Worm (Caenorhabditis elegans) whole organism, late embryonic: ENCODE measurements around the gene sfxn-1.1.

Experiments used
- C08G9.2 ChIP-seq: sonication (generic microtip); optimal IDR thresholded peaks from 2 replicates; lab custom pipeline; 2016; ENCODE audit warnings: mild to moderate bottlenecking, missing genetic modification characterization, moderate library complexity, missing compliant biosample characterization
- C38D4.7 ChIP-seq: fragments of 200-800 bp; sonication (Bioruptor generic); optimal IDR thresholded peaks from 2 replicates; lab custom pipeline; 2018; ENCODE audit warnings: mild to moderate bottlenecking, missing genetic modification characterization, moderate library complexity, missing compliant biosample characterization
- F13H6.1 ChIP-seq: sonication (generic microtip); optimal IDR thresholded peaks from 2 replicates; lab custom pipeline; 2016; ENCODE audit warnings: missing genetic modification characterization, missing compliant biosample characterization
- K02D7.2 ChIP-seq: sonication (generic microtip); optimal IDR thresholded peaks from 2 replicates; lab custom pipeline; 2017; ENCODE audit warnings: mild to moderate bottlenecking, missing genetic modification characterization, missing compliant biosample characterization
- T23F11.4 ChIP-seq: fragments of 200-800 bp; sonication (Bioruptor generic); optimal IDR thresholded peaks from 2 replicates; lab custom pipeline; 2018; ENCODE audit warnings: mild to moderate bottlenecking, missing genetic modification characterization, missing compliant biosample characterization
- ahr-1 ChIP-seq: sonication (generic microtip); optimal IDR thresholded peaks from 2 replicates; lab custom pipeline; 2016; ENCODE audit warnings: missing genetic modification characterization, missing compliant biosample characterization
- ama-1 ChIP-seq: fragments of 150-350 bp; optimal IDR thresholded peaks from 2 replicates; lab custom pipeline; 2014
- ceh-14 ChIP-seq: sonication (generic microtip); optimal IDR thresholded peaks from 2 replicates; lab custom pipeline; 2016; ENCODE audit warnings: missing genotype, missing genetic modification characterization, missing compliant biosample characterization
- ceh-18 ChIP-seq: sonication (generic microtip); optimal IDR thresholded peaks from 2 replicates; lab custom pipeline; 2016; ENCODE audit warnings: missing genetic modification characterization, missing compliant biosample characterization
- ceh-2 ChIP-seq: sonication (generic microtip); optimal IDR thresholded peaks from 2 replicates; lab custom pipeline; 2016; ENCODE audit warnings: missing genotype, missing genetic modification characterization, missing compliant biosample characterization
- ceh-22 ChIP-seq: sonication (generic microtip); optimal IDR thresholded peaks from 2 replicates; lab custom pipeline; 2017; ENCODE audit warnings: missing biosample characterization, missing genetic modification characterization
- ceh-30 ChIP-seq: fragments of 150-350 bp; optimal IDR thresholded peaks from 2 replicates; lab custom pipeline; 2014; ENCODE audit warnings: missing biosample characterization, missing genetic modification characterization
- ceh-34 ChIP-seq: sonication (generic microtip); optimal IDR thresholded peaks from 2 replicates; lab custom pipeline; 2016; ENCODE audit warnings: mild to moderate bottlenecking, missing genetic modification characterization, missing compliant biosample characterization
- ceh-45 ChIP-seq: fragments of 200-800 bp; sonication (Bioruptor generic); IDR thresholded peaks from 2 replicates; pipeline ENCODE4 v1.3.6; 2022; ENCODE audit warnings: missing genetic modification reagents, missing genetic modification characterization, missing compliant biosample characterization
- ceh-48 ChIP-seq: sonication (generic microtip); optimal IDR thresholded peaks from 2 replicates; lab custom pipeline; 2016; ENCODE audit warnings: missing genetic modification characterization, inconsistent platforms, missing compliant biosample characterization
- ceh-6 ChIP-seq: fragments of 200-800 bp; sonication (Bioruptor generic); optimal IDR thresholded peaks from 2 replicates; lab custom pipeline; 2018; ENCODE audit warnings: mild to moderate bottlenecking, missing genetic modification characterization, missing compliant biosample characterization
- che-1 ChIP-seq: sonication (generic microtip); optimal IDR thresholded peaks from 2 replicates; lab custom pipeline; 2016; ENCODE audit warnings: mild to moderate bottlenecking, missing genetic modification characterization, missing compliant biosample characterization
- dmd-4 ChIP-seq: sonication (generic microtip); optimal IDR thresholded peaks from 2 replicates; lab custom pipeline; 2016; ENCODE audit warnings: borderline replicate concordance, missing genetic modification characterization, missing compliant biosample characterization
- dve-1 ChIP-seq: sonication (generic microtip); optimal IDR thresholded peaks from 2 replicates; lab custom pipeline; 2017; ENCODE audit warnings: antibody characterized with exemption, mild to moderate bottlenecking, missing genetic modification characterization, missing compliant biosample characterization
- elt-2 ChIP-seq: sonication (generic microtip); optimal IDR thresholded peaks from 2 replicates; lab custom pipeline; 2016; ENCODE audit warnings: missing genetic modification reagents, missing genetic modification characterization, missing compliant biosample characterization
- ets-4 ChIP-seq: sonication (generic microtip); optimal IDR thresholded peaks from 2 replicates; lab custom pipeline; 2016; ENCODE audit warnings: missing genetic modification characterization, missing compliant biosample characterization
- eyg-1 ChIP-seq: sonication (generic microtip); optimal IDR thresholded peaks from 2 replicates; lab custom pipeline; 2016; ENCODE audit warnings: missing genotype, missing genetic modification characterization, missing compliant biosample characterization
- fax-1 ChIP-seq: sonication (generic microtip); optimal IDR thresholded peaks from 2 replicates; lab custom pipeline; 2016; ENCODE audit warnings: missing genotype, missing genetic modification characterization, missing compliant biosample characterization
- fkh-10 ChIP-seq: fragments of 150-350 bp; optimal IDR thresholded peaks from 2 replicates; lab custom pipeline; 2014; ENCODE audit warnings: missing biosample characterization, missing genetic modification reagents, missing genetic modification characterization
- fkh-6 ChIP-seq: sonication (generic microtip); optimal IDR thresholded peaks from 2 replicates; lab custom pipeline; 2016; ENCODE audit warnings: missing genetic modification characterization, missing compliant biosample characterization
- gmeb-2 ChIP-seq: sonication (generic microtip); optimal IDR thresholded peaks from 2 replicates; lab custom pipeline; 2016; ENCODE audit warnings: missing genetic modification characterization, inconsistent platforms, missing compliant biosample characterization
- hlh-30 ChIP-seq: sonication (generic microtip); optimal IDR thresholded peaks from 2 replicates; lab custom pipeline; 2017; ENCODE audit warnings: antibody characterized with exemption, missing genetic modification characterization, missing compliant biosample characterization; ENCODE audit not compliant: insufficient read depth
- hlh-8 ChIP-seq: sonication (generic microtip); optimal IDR thresholded peaks from 2 replicates; lab custom pipeline; 2016; ENCODE audit warnings: missing genotype, missing genetic modification characterization, missing compliant biosample characterization
- lim-6 ChIP-seq: sonication (generic microtip); optimal IDR thresholded peaks from 2 replicates; lab custom pipeline; 2016; ENCODE audit warnings: missing genetic modification characterization, missing compliant biosample characterization
- madf-2 ChIP-seq: sonication (generic microtip); optimal IDR thresholded peaks from 2 replicates; lab custom pipeline; 2017; ENCODE audit warnings: missing genetic modification characterization, missing compliant biosample characterization
- mec-3 ChIP-seq: sonication (generic microtip); optimal IDR thresholded peaks from 2 replicates; lab custom pipeline; 2016; ENCODE audit warnings: borderline replicate concordance, missing genetic modification characterization, missing compliant biosample characterization
- nfya-1 ChIP-seq: sonication (generic microtip); optimal IDR thresholded peaks from 2 replicates; lab custom pipeline; 2017; ENCODE audit warnings: missing genetic modification characterization, mild to moderate bottlenecking, missing compliant biosample characterization, antibody characterized with exemption, moderate library complexity
- nhr-11 ChIP-seq: fragments of 150-350 bp; optimal IDR thresholded peaks from 2 replicates; lab custom pipeline; 2014; ENCODE audit warnings: missing biosample characterization, missing genetic modification characterization
- nhr-232 ChIP-seq: sonication (generic microtip); optimal IDR thresholded peaks from 2 replicates; lab custom pipeline; 2016; ENCODE audit warnings: missing genetic modification characterization, missing compliant biosample characterization
- npax-4 ChIP-seq: sonication (generic microtip); optimal IDR thresholded peaks from 2 replicates; lab custom pipeline; 2016; ENCODE audit warnings: missing genetic modification characterization, missing compliant biosample characterization
- pat-9 ChIP-seq: fragments of 200-800 bp; sonication (Bioruptor generic); optimal IDR thresholded peaks from 2 replicates; lab custom pipeline; 2018; ENCODE audit warnings: mild to moderate bottlenecking, missing genetic modification characterization, moderate library complexity, missing compliant biosample characterization
- pha-2 ChIP-seq: sonication (generic microtip); optimal IDR thresholded peaks from 2 replicates; lab custom pipeline; 2017; ENCODE audit warnings: mild to moderate bottlenecking, missing genetic modification characterization, missing compliant biosample characterization
- pqm-1 ChIP-seq: sonication (generic microtip); optimal IDR thresholded peaks from 2 replicates; lab custom pipeline; 2016; ENCODE audit warnings: missing genetic modification characterization, missing compliant biosample characterization
- pros-1 ChIP-seq: fragments of 150-350 bp; optimal IDR thresholded peaks from 2 replicates; lab custom pipeline; 2014; ENCODE audit warnings: missing biosample characterization, missing genetic modification reagents, missing genetic modification characterization
- ref-2 ChIP-seq: sonication (generic microtip); optimal IDR thresholded peaks from 2 replicates; lab custom pipeline; 2016; ENCODE audit warnings: missing genetic modification characterization, missing compliant biosample characterization
- rnt-1 ChIP-seq: sonication (generic microtip); optimal IDR thresholded peaks from 2 replicates; lab custom pipeline; 2016; ENCODE audit warnings: missing genetic modification characterization, missing compliant biosample characterization
- sdc-2 ChIP-seq: sonication (generic microtip); optimal IDR thresholded peaks from 2 replicates; lab custom pipeline; 2016; ENCODE audit warnings: missing genotype, missing genetic modification characterization, missing compliant biosample characterization
- sox-4 ChIP-seq: sonication (generic microtip); optimal IDR thresholded peaks from 2 replicates; lab custom pipeline; 2017; ENCODE audit warnings: mild to moderate bottlenecking, missing genetic modification characterization, inconsistent platforms, missing compliant biosample characterization
- syd-9 ChIP-seq: sonication (generic microtip); optimal IDR thresholded peaks from 2 replicates; lab custom pipeline; 2016; ENCODE audit warnings: mild to moderate bottlenecking, missing genetic modification characterization, moderate library complexity, missing compliant biosample characterization
- tbx-2 ChIP-seq: sonication (generic microtip); optimal IDR thresholded peaks from 2 replicates; lab custom pipeline; 2016; ENCODE audit warnings: missing genetic modification characterization, missing compliant biosample characterization
- tbx-7 ChIP-seq: sonication (generic microtip); optimal IDR thresholded peaks from 2 replicates; lab custom pipeline; 2016; ENCODE audit warnings: missing genotype, missing genetic modification characterization, missing compliant biosample characterization
- ttx-3 ChIP-seq: sonication (generic microtip); optimal IDR thresholded peaks from 2 replicates; lab custom pipeline; 2016; ENCODE audit warnings: missing genetic modification reagents, missing genetic modification characterization, missing compliant biosample characterization
- unc-3 ChIP-seq, 2 experiments: fragments of 200-800 bp in 1 of 2; sonication (Bioruptor generic) in 1 of 2; sonication (generic microtip) in 1 of 2; conservative IDR thresholded peaks in 1 of 2; optimal IDR thresholded peaks in 1 of 2; 2 replicates each; pipeline versions ENCODE4 v1.3.6 to Lab custom; 2016 to 2022; ENCODE audit warnings: missing compliant biosample characterization in 2 of 2, missing genetic modification characterization in 2 of 2, missing genetic modification reagents in 1 of 2
- unc-55 ChIP-seq: sonication (generic microtip); optimal IDR thresholded peaks from 2 replicates; lab custom pipeline; 2017; ENCODE audit warnings: missing biosample characterization, missing genetic modification reagents, missing genetic modification characterization
- zip-5 ChIP-seq: sonication (generic microtip); optimal IDR thresholded peaks from 2 replicates; lab custom pipeline; 2016; ENCODE audit warnings: missing genetic modification characterization, missing compliant biosample characterization
- ztf-16 ChIP-seq: sonication (generic microtip); optimal IDR thresholded peaks from 2 replicates; lab custom pipeline; 2017; ENCODE audit warnings: missing genetic modification characterization, missing compliant biosample characterization

The sfxn-1.1 gene

ce11 chrII:9518781-9519180 lies at the start of gene sfxn-1.1, which contains the start of gene AH6.3:
Gene sfxn-1.1 (minus strand): TSS chrII:9518881.
Gene AH6.3 (plus strand): TSS chrII:9519055.
- TF ChIP-seq madf-2 (tag; lab: Kevin White, UChicago) (no peak), ztf-16 (no peak), ets-4 (no peak), C08G9.2 (no peak), pros-1 (tag; lab: Kevin White, UChicago) (no peak), pat-9 (tag; lab: Kevin White, UChicago) (no peak), sdc-2 (tag; lab: Kevin White, UChicago) (no peak), rnt-1 (tag; lab: Kevin White, UChicago) (no peak), dmd-4 (no peak), tbx-7 (tag; lab: Kevin White, UChicago) (no peak), C38D4.7 (no peak), nfya-1 (tag; lab: Kevin White, UChicago) (no peak), ahr-1 (no peak), eyg-1 (tag; lab: Kevin White, UChicago) (no peak), ceh-22 (tag; lab: Kevin White, UChicago) (no peak)
- TF ChIP-seq, all 69 proteins: peak for 0

- TF ChIP-seq nhr-11 (tag; lab: Kevin White, UChicago) = no peak
- peak; percentile 91 for TF ChIP-seq elt-2 (tag; lab: Kevin White, UChicago)
- peak; percentile 88 for TF ChIP-seq ceh-6 (GFP tag; lab: Kevin White, UChicago)
- peak; percentile 89 for TF ChIP-seq sox-4
- TF ChIP-seq ceh-2 (tag; lab: Kevin White, UChicago) = peak; percentile 60
- TF ChIP-seq F13H6.1 (tag; lab: Kevin White, UChicago) = peak; percentile 68
- peak; percentile 83 for TF ChIP-seq ceh-45 (GFP tag; lab: Robert Waterston, UW)
- no peak for TF ChIP-seq ama-1
- TF ChIP-seq ttx-3 (tag; lab: Kevin White, UChicago) = peak; percentile 89
- peak; percentile 39 for TF ChIP-seq hlh-30 (tag; lab: Kevin White, UChicago)
- peak; percentile 67 for TF ChIP-seq ahr-1
- peak; percentile 65 for TF ChIP-seq zip-5 (tag; lab: Kevin White, UChicago)
- TF ChIP-seq ztf-16 = peak; percentile 68
- TF ChIP-seq che-1 (tag; lab: Kevin White, UChicago) = peak; percentile 89
- peak; percentile 75 for TF ChIP-seq pha-2
- peak; percentile 80 for TF ChIP-seq sdc-2 (tag; lab: Kevin White, UChicago)
- peak; percentile 88 for TF ChIP-seq fkh-6 (tag; lab: Kevin White, UChicago)
- TF ChIP-seq lim-6 = peak; percentile 16
- peak; percentile 80 for TF ChIP-seq unc-3 (GFP tag; conservative IDR thresholded peaks at IDR 0.05; lab: Robert Waterston, UW)
- peak; percentile 63 for TF ChIP-seq unc-3 (tag; optimal IDR thresholded peaks at IDR 0.05; lab: Kevin White, UChicago)
- TF ChIP-seq K02D7.2 = peak; percentile 72
- peak; percentile 80 for TF ChIP-seq ceh-34 (tag; lab: Kevin White, UChicago)
- peak; percentile 16 for TF ChIP-seq ceh-14 (tag; lab: Kevin White, UChicago)
- TF ChIP-seq pqm-1 (tag; lab: Kevin White, UChicago) = no peak
- TF ChIP-seq T23F11.4 (GFP tag; lab: Kevin White, UChicago) = peak; percentile 80
- TF ChIP-seq ets-4 = no peak
- no peak for TF ChIP-seq fkh-10 (GFP tag; lab: Kevin White, UChicago)
- TF ChIP-seq madf-2 (tag; lab: Kevin White, UChicago) = peak; percentile 76
- peak; percentile 70 for TF ChIP-seq ceh-18 (tag; lab: Kevin White, UChicago)
- TF ChIP-seq ceh-30 (tag; lab: Kevin White, UChicago) = no peak
- peak; percentile 67 for TF ChIP-seq tbx-2 (tag; lab: Kevin White, UChicago)
- peak; percentile 10 for TF ChIP-seq mec-3 (tag; lab: Kevin White, UChicago)
- peak; percentile 89 for TF ChIP-seq nhr-232
- TF ChIP-seq fax-1 (tag; lab: Kevin White, UChicago) = peak; percentile 67
- peak; percentile 83 for TF ChIP-seq dve-1 (tag; lab: Kevin White, UChicago)
- TF ChIP-seq ceh-48 (tag; lab: Kevin White, UChicago) = peak; percentile 73
- peak; percentile 85 for TF ChIP-seq ref-2 (tag; lab: Kevin White, UChicago)
- peak; percentile 49 for TF ChIP-seq hlh-8 (tag; lab: Kevin White, UChicago)
- peak; percentile 84 for TF ChIP-seq C38D4.7
- TF ChIP-seq syd-9 (tag; lab: Kevin White, UChicago) = peak; percentile 86
- TF ChIP-seq unc-55 = no peak
- TF ChIP-seq gmeb-2 (tag; lab: Kevin White, UChicago) = peak; percentile 81
- TF ChIP-seq npax-4 (tag; lab: Kevin White, UChicago) = peak; percentile 79
- TF ChIP-seq pros-1 (tag; lab: Kevin White, UChicago) = no peak
Measured at ce11 chrII:9566045-9566444, 47.4 kb upstream of the sfxn-1.1 start.
